Worm (Caenorhabditis elegans) whole organism, L1 larva: ENCODE measurements around the gene srr-10.

Source experiments
- C04F5.9 ChIP-seq: sonication (generic microtip); optimal IDR thresholded peaks from 2 replicates; lab custom pipeline; 2016; ENCODE audit warnings: missing genetic modification characterization, missing compliant biosample characterization
- C16A3.4 ChIP-seq: fragments of 150-350 bp; optimal IDR thresholded peaks from 2 replicates; lab custom pipeline; 2014; ENCODE audit warnings: missing biosample characterization, missing genetic modification characterization
- C34B4.2 ChIP-seq: sonication (generic microtip); optimal IDR thresholded peaks from 2 replicates; lab custom pipeline; 2017; ENCODE audit warnings: mild to moderate bottlenecking, missing genetic modification characterization, missing compliant biosample characterization
- F16B12.6 ChIP-seq: fragments of 150-350 bp; optimal IDR thresholded peaks from 2 replicates; lab custom pipeline; 2014; ENCODE audit warnings: missing biosample characterization, missing genetic modification characterization
- blmp-1 ChIP-seq: fragments of 150-350 bp; optimal IDR thresholded peaks from 2 replicates; lab custom pipeline; 2014; ENCODE audit warnings: missing biosample characterization, missing genetic modification characterization
- ceh-88 ChIP-seq: fragments of 200-800 bp; sonication (Bioruptor generic); IDR thresholded peaks from 2 replicates; pipeline ENCODE4 v1.3.6; 2022; ENCODE audit warnings: missing genetic modification characterization, missing compliant biosample characterization
- ceh-90 ChIP-seq: sonication (generic microtip); optimal IDR thresholded peaks from 2 replicates; lab custom pipeline; 2016; ENCODE audit warnings: missing genetic modification characterization, missing compliant biosample characterization
- dpl-1 ChIP-seq, 3 experiments: fragments of 150-350 bp in 2 of 3; sonication (generic microtip) in 1 of 3; optimal IDR thresholded peaks; 2 replicates each; lab custom pipeline; 2014 to 2017; ENCODE audit warnings: missing biosample characterization in 3 of 3, missing genetic modification characterization in 3 of 3, missing genetic modification reagents in 3 of 3
- dsc-1 ChIP-seq: sonication (generic microtip); optimal IDR thresholded peaks from 2 replicates; lab custom pipeline; 2016; ENCODE audit warnings: mild to moderate bottlenecking, missing genetic modification characterization, missing compliant biosample characterization
- efl-1 ChIP-seq, 4 experiments: fragments of 150-350 bp; optimal IDR thresholded peaks in 3 of 4; peaks in 1 of 4; 1 replicate in 1 of 4; 2 replicates in 3 of 4; lab custom pipeline; 2014; ENCODE audit warnings: missing biosample characterization in 2 of 4, missing genetic modification characterization in 2 of 4, missing genetic modification reagents in 2 of 4
- efl-3 ChIP-seq: fragments of 200-800 bp; sonication (Bioruptor generic); optimal IDR thresholded peaks from 2 replicates; lab custom pipeline; 2018; ENCODE audit warnings: mild to moderate bottlenecking, missing genetic modification characterization, missing compliant biosample characterization
- egl-13 ChIP-seq: sonication (generic microtip); optimal IDR thresholded peaks from 2 replicates; lab custom pipeline; 2016; ENCODE audit warnings: missing genotype, missing genetic modification reagents, missing genetic modification characterization, missing compliant biosample characterization
- egl-27 ChIP-seq, 2 experiments: fragments of 150-350 bp in 1 of 2; sonication (generic microtip); optimal IDR thresholded peaks; 3 replicates each; lab custom pipeline; 2017 to 2018; ENCODE audit warnings: missing biosample characterization in 2 of 2, missing genetic modification characterization in 2 of 2, missing genetic modification reagents in 2 of 2
- elt-3 ChIP-seq, 6 experiments: fragments of 150-350 bp in 1 of 6; sonication (generic microtip); optimal IDR thresholded peaks; 2 replicates each; lab custom pipeline; 2017 to 2018; ENCODE audit warnings: missing biosample characterization in 6 of 6, missing genetic modification characterization in 6 of 6, inconsistent platforms in 1 of 6
- ets-5 ChIP-seq: fragments of 200-800 bp; sonication (Bioruptor generic); IDR thresholded peaks from 2 replicates; pipeline ENCODE4 v1.3.6; 2022; ENCODE audit warnings: missing genetic modification characterization, missing compliant biosample characterization
- fkh-4 ChIP-seq: sonication (generic microtip); optimal IDR thresholded peaks from 2 replicates; lab custom pipeline; 2016; ENCODE audit warnings: missing compliant biosample characterization, missing genetic modification characterization, borderline replicate concordance
- fkh-8 ChIP-seq: sonication (generic microtip); optimal IDR thresholded peaks from 2 replicates; lab custom pipeline; 2016; ENCODE audit warnings: mild to moderate bottlenecking, missing genetic modification characterization, missing compliant biosample characterization
- hpl-2 ChIP-seq: fragments of 150-350 bp; optimal IDR thresholded peaks from 2 replicates; lab custom pipeline; 2014; ENCODE audit warnings: missing biosample characterization, missing genetic modification reagents, missing genetic modification characterization
- jun-1 ChIP-seq: fragments of 150-350 bp; optimal IDR thresholded peaks from 2 replicates; lab custom pipeline; 2014; ENCODE audit warnings: missing biosample characterization, missing genetic modification reagents, missing genetic modification characterization
- lin-15B ChIP-seq: fragments of 150-350 bp; sonication (generic microtip); optimal IDR thresholded peaks from 3 replicates; lab custom pipeline; 2014; ENCODE audit warnings: missing biosample characterization, missing genetic modification characterization
- lin-35 ChIP-seq, 2 experiments: fragments of 150-350 bp; optimal IDR thresholded peaks; 2 replicates each; lab custom pipeline; 2014; ENCODE audit warnings: missing biosample characterization in 2 of 2, missing genetic modification characterization in 2 of 2, missing genetic modification reagents in 2 of 2
- lin-39 ChIP-seq: fragments of 150-350 bp; optimal IDR thresholded peaks from 2 replicates; lab custom pipeline; 2014; ENCODE audit warnings: missing biosample characterization, missing genetic modification reagents, missing genetic modification characterization
- lsy-2 ChIP-seq, 2 experiments: fragments of 150-350 bp; optimal IDR thresholded peaks; 2 replicates each; lab custom pipeline; 2014; ENCODE audit warnings: missing biosample characterization in 2 of 2, missing genetic modification characterization in 2 of 2
- mab-9 ChIP-seq: fragments of 200-800 bp; sonication (Bioruptor generic); IDR thresholded peaks from 2 replicates; pipeline ENCODE4 v1.3.6; 2022; ENCODE audit warnings: missing genetic modification reagents, missing genetic modification characterization, missing compliant biosample characterization
- mdl-1 ChIP-seq, 2 experiments: fragments of 150-350 bp; optimal IDR thresholded peaks; 2 replicates each; lab custom pipeline; 2014 to 2017; ENCODE audit warnings: missing biosample characterization in 2 of 2, missing genetic modification characterization in 2 of 2, inconsistent platforms in 1 of 2
- nhr-19 ChIP-seq: fragments of 200-800 bp; sonication (Bioruptor generic); conservative IDR thresholded peaks from 2 replicates; pipeline ENCODE4 v1.3.6; 2022; ENCODE audit warnings: missing genetic modification characterization, missing compliant biosample characterization
- nhr-20 ChIP-seq: sonication (generic microtip); optimal IDR thresholded peaks from 2 replicates; lab custom pipeline; 2016; ENCODE audit warnings: mild to moderate bottlenecking, missing genetic modification characterization, missing compliant biosample characterization
- nhr-71 ChIP-seq: sonication (generic microtip); optimal IDR thresholded peaks from 2 replicates; lab custom pipeline; 2016; ENCODE audit warnings: mild to moderate bottlenecking, missing genetic modification characterization, moderate library complexity, missing compliant biosample characterization
- nhr-76 ChIP-seq: sonication (generic microtip); optimal IDR thresholded peaks from 2 replicates; lab custom pipeline; 2017; ENCODE audit warnings: missing biosample characterization, missing genetic modification characterization
- nhr-90 ChIP-seq: sonication (generic microtip); optimal IDR thresholded peaks from 2 replicates; lab custom pipeline; 2016; ENCODE audit warnings: mild to moderate bottlenecking, missing genetic modification characterization, missing compliant biosample characterization; ENCODE audit not compliant: poor library complexity
- pqm-1 ChIP-seq: sonication (generic microtip); optimal IDR thresholded peaks from 3 replicates; lab custom pipeline; 2017; ENCODE audit warnings: missing biosample characterization, missing genetic modification characterization
- rnt-1 ChIP-seq: sonication (generic microtip); optimal IDR thresholded peaks from 2 replicates; lab custom pipeline; 2016; ENCODE audit warnings: mild to moderate bottlenecking, missing genetic modification characterization, moderate library complexity, missing compliant biosample characterization
- skn-1 ChIP-seq: fragments of 150-350 bp; optimal IDR thresholded peaks from 2 replicates; lab custom pipeline; 2014; ENCODE audit warnings: missing biosample characterization, missing genetic modification characterization
- snu-23 ChIP-seq: sonication (generic microtip); optimal IDR thresholded peaks from 2 replicates; lab custom pipeline; 2016; ENCODE audit warnings: missing genetic modification characterization, missing compliant biosample characterization
- sox-4 ChIP-seq: sonication (generic microtip); optimal IDR thresholded peaks from 2 replicates; lab custom pipeline; 2016; ENCODE audit warnings: missing genetic modification characterization, missing compliant biosample characterization
- sptf-1 ChIP-seq: fragments of 150-350 bp; optimal IDR thresholded peaks from 2 replicates; lab custom pipeline; 2014; ENCODE audit warnings: missing biosample characterization, missing genetic modification characterization
- swsn-7 ChIP-seq: sonication (generic microtip); optimal IDR thresholded peaks from 2 replicates; lab custom pipeline; 2016; ENCODE audit warnings: missing genetic modification characterization, missing compliant biosample characterization
- unc-86 ChIP-seq: sonication (generic microtip); optimal IDR thresholded peaks from 2 replicates; lab custom pipeline; 2016; ENCODE audit warnings: missing genetic modification characterization, missing compliant biosample characterization
- unc-98 ChIP-seq: fragments of 200-800 bp; sonication (Bioruptor generic); IDR thresholded peaks from 2 replicates; pipeline ENCODE4 v1.3.6; 2022; ENCODE audit warnings: missing genetic modification characterization, missing compliant biosample characterization
- vab-15 ChIP-seq: sonication (generic microtip); optimal IDR thresholded peaks from 2 replicates; lab custom pipeline; 2017; ENCODE audit warnings: missing genotype, mild to moderate bottlenecking, missing genetic modification characterization, missing compliant biosample characterization
- xbp-1 ChIP-seq: sonication (generic microtip); optimal IDR thresholded peaks from 2 replicates; lab custom pipeline; 2016; ENCODE audit warnings: missing genetic modification characterization, missing compliant biosample characterization
- zag-1 ChIP-seq: fragments of 150-350 bp; optimal IDR thresholded peaks from 2 replicates; lab custom pipeline; 2014; ENCODE audit warnings: missing biosample characterization, missing genetic modification characterization
- zip-4 ChIP-seq: fragments of 200-800 bp; sonication (Bioruptor generic); optimal IDR thresholded peaks from 2 replicates; lab custom pipeline; 2018; ENCODE audit warnings: mild to moderate bottlenecking, missing genetic modification characterization, moderate library complexity, missing compliant biosample characterization

The srr-10 gene

DNA sequence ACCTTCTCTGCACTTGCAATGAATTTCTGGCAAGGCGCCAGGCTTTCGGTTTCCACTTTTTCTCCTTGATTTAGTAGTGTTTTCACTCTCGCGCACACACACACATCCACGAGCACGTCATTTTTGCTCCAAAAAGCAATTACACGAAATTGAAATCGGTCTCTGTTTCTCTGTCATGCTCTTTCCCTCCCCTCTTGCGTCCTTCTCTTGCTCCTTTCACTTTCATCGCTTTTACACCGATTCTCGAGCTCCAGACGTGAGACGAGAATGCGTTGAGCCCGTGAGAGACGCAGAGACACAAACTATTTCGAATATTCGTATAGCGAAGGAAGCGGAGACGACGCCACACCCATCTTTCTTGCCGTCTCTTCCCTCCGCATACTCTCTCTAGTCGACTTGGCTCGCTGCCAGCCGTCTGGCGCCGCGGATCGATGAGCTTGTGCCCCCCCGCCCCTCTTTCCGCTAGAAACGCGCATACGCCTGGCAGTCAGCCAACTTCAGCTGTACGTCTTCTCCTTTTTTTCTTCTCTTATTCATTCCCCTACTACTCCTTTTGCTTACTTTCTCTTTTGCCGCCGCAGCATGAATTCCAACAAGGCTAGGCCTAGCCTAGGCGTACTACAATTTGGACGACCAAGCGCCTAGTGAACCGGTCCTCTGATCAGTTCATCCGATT lies 7.3 kb upstream of the srr-10 start (continued):
- no peak for TF ChIP-seq C34B4.2 (tag; lab: Kevin White, UChicago)
- no peak for TF ChIP-seq mdl-1 (tag; optimal IDR thresholded peaks at IDR 0.05; lab: Kevin White, UChicago)
- peak; percentile 98 for TF ChIP-seq blmp-1 (tag; lab: Kevin White, UChicago)
- TF ChIP-seq nhr-76 (tag; lab: Kevin White, UChicago), result no peak
- peak; percentile 72 to 75 for TF ChIP-seq efl-1 (optimal IDR thresholded peaks at IDR 0.05; lab: Kevin White, UChicago)
- peak; percentile 32 to 95 for TF ChIP-seq efl-1 (GFP tag; optimal IDR thresholded peaks at IDR 0.05 in 1 of 2; lab: Kevin White, UChicago)
- TF ChIP-seq fkh-8 (tag; lab: Kevin White, UChicago), result peak; percentile 99
- TF ChIP-seq jun-1, result peak; percentile 82
- peak; percentile 26 for TF ChIP-seq C16A3.4
- peak; percentile 71 for TF ChIP-seq nhr-19 (GFP tag; lab: Robert Waterston, UW)
- no peak for TF ChIP-seq nhr-90
- peak; percentile 40 for TF ChIP-seq skn-1
- peak; percentile 96 for TF ChIP-seq egl-13
- no peak for TF ChIP-seq ceh-90
- peak in 1 of 2 experiments; percentile 89 for TF ChIP-seq egl-27 (tag; optimal IDR thresholded peaks at IDR 0.05; lab: Kevin White, UChicago)
- TF ChIP-seq lin-39 (tag; lab: Kevin White, UChicago), result peak; percentile 24
- TF ChIP-seq ets-5 (GFP tag; lab: Robert Waterston, UW), result no peak
- TF ChIP-seq lin-15B (tag; lab: Kevin White, UChicago), result no peak
- TF ChIP-seq sox-4 (tag; lab: Kevin White, UChicago), result peak; percentile 75
- peak; percentile 81 for TF ChIP-seq ceh-88 (GFP tag; lab: Robert Waterston, UW)
- no peak for TF ChIP-seq F16B12.6 (tag; lab: Kevin White, UChicago)
- peak; percentile 96 for TF ChIP-seq nhr-71 (tag; lab: Kevin White, UChicago)
- peak; percentile 21 to 50 (median 47) for TF ChIP-seq dpl-1 (GFP tag; optimal IDR thresholded peaks at IDR 0.05; lab: Kevin White, UChicago)
- peak in 1 of 2 experiments; percentile 67 for TF ChIP-seq lin-35 (GFP tag; optimal IDR thresholded peaks at IDR 0.05; lab: Kevin White, UChicago)
- TF ChIP-seq vab-15 (tag; lab: Kevin White, UChicago), result no peak
- no peak for TF ChIP-seq efl-3 (GFP tag; lab: Kevin White, UChicago)
- TF ChIP-seq fkh-4 (tag; lab: Kevin White, UChicago), result peak; percentile 3
- peak; percentile 56 for TF ChIP-seq zag-1 (tag; lab: Kevin White, UChicago)
- TF ChIP-seq nhr-20 (tag; lab: Kevin White, UChicago), result peak; percentile 75
- no peak for TF ChIP-seq C04F5.9 (tag; lab: Kevin White, UChicago)
- peak; percentile 52 for TF ChIP-seq zip-4 (GFP tag; lab: Kevin White, UChicago)
- TF ChIP-seq pqm-1 (tag; lab: Kevin White, UChicago), result no peak
- TF ChIP-seq snu-23, result peak; percentile 80
- TF ChIP-seq hpl-2, result no peak
- TF ChIP-seq lsy-2 (tag; optimal IDR thresholded peaks at IDR 0.05; lab: Kevin White, UChicago), result peak; percentile 64 to 78
- peak in 1 of 6 experiments; percentile 41 for TF ChIP-seq elt-3 (tag; optimal IDR thresholded peaks at IDR 0.05; lab: Kevin White, UChicago)
- TF ChIP-seq unc-98 (GFP tag; lab: Robert Waterston, UW), result peak; percentile 49; the same call in 1 of the 2 replicates
- TF ChIP-seq sptf-1 (tag; lab: Kevin White, UChicago), result no peak
- TF ChIP-seq dsc-1, result peak; percentile 86
- TF ChIP-seq swsn-7 (tag; lab: Kevin White, UChicago), result peak; percentile 86
- peak; percentile 67 for TF ChIP-seq xbp-1 (tag; lab: Kevin White, UChicago)
- TF ChIP-seq unc-86 (tag; lab: Kevin White, UChicago), result peak; percentile 90
- TF ChIP-seq mab-9, result no peak
- TF ChIP-seq rnt-1 (tag; lab: Kevin White, UChicago), result peak; percentile 81
